Fruit fly (Drosophila melanogaster): Measurements from ENCODE around the gene CG6800.

The CG6800 gene

DNA sequence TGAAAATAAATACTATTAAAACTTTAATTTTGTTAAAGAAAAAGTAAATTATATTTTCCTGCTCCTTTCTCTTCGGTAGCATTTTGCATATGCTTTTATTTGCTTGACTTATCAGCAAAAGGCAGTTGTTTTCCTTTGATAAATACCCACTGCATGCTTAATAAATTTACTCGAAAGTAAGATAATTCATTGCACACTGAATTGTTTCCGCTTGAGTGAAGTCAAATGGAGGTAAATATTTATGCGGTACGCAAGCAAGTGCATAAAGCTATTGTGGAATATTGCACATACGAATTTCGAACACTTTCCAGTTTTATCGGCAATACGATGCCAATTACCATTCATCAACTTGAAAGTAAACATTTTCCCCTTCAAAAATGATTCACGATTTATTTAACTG, 47.1 kb downstream of the CG6800 start:
- no peak for TF ChIP-seq CTCF (optimal IDR thresholded peaks at IDR 0.05)
- TF ChIP-seq CG8478 (optimal IDR thresholded peaks at IDR 0.05), result no peak

DNA sequence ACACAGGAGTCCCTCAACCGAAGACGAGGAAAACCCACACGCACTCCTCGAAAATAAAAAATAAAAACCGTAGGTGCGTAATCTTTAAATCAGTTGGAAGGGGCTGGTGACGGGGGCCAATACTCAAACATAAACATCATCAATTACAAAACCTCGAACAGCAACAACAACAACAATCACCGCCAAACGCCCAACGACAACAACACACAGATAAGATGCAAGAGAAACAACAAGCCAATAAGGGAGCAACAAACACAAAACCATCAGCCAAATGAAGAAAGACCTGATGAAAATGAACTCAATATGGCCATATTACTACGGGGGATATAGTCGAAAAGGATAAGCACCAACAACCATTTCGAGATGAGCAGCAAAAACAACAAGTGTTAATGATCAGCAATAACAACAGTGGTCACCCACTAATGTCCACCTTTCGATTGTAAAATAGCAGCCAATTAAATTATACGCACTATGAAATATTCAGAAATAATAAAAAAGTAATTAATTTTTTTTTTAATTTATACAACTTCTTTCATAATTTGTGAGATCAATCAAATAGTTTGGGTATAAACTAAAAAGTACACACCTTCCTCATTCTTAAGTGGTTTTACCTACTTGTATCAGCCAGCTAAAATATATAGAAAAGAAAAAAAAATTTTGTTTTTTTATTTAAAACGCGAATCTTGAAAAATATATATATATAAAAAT, 47.9 kb downstream of the CG6800 start:
- no peak for TF ChIP-seq CG8478 (optimal IDR thresholded peaks at IDR 0.05)
- TF ChIP-seq CTCF (optimal IDR thresholded peaks at IDR 0.05), result no peak

dm6 chr3R:21824407-21825006, 48.6 kb downstream of the CG6800 start:
- TF ChIP-seq CG8478 (optimal IDR thresholded peaks at IDR 0.05) (no peak), CTCF (optimal IDR thresholded peaks at IDR 0.05) (peak in 1 of 2 experiments; percentile 13)

- TF ChIP-seq CTCF (optimal IDR thresholded peaks at IDR 0.05) (no peak), CG8478 (optimal IDR thresholded peaks at IDR 0.05) (no peak)
These were observed 49.2 kb downstream of the CG6800 start for dm6 chr3R:21825140-21825539.

- no peak for TF ChIP-seq CG8478 (optimal IDR thresholded peaks at IDR 0.05)
- no peak for TF ChIP-seq CTCF (optimal IDR thresholded peaks at IDR 0.05)
These were observed 50.0 kb downstream of the CG6800 start for dm6 chr3R:21825775-21826558.
